Worm (Caenorhabditis elegans): Measurements from ENCODE around the gene nlf-1.

Gene nlf-1

ce11 chrX:1030867-1031266 is 13.5 kb upstream of the nlf-1 start:
- TF ChIP-seq chd-7 (tag; optimal IDR thresholded peaks at IDR 0.05) (no peak), K11D2.4 (GFP tag; IDR thresholded peaks at IDR 0.05) (no peak), F57A8.1 (GFP tag; optimal IDR thresholded peaks at IDR 0.05) (no peak), ceh-58 (GFP tag; IDR thresholded peaks at IDR 0.05) (no peak), madf-8 (GFP tag; conservative IDR thresholded peaks at IDR 0.05) (no peak), F39B2.1 (GFP tag; IDR thresholded peaks at IDR 0.05) (no peak), hlh-26 (GFP tag; conservative IDR thresholded peaks at IDR 0.05) (no peak), cebp-1 (GFP tag; IDR thresholded peaks at IDR 0.05) (no peak), cebp-1 (tag; optimal IDR thresholded peaks at IDR 0.05) (no peak), unc-62 (GFP tag; optimal IDR thresholded peaks at IDR 0.05) (no peak), attf-6 (GFP tag; IDR thresholded peaks at IDR 0.05) (no peak), F49E8.2 (tag; optimal IDR thresholded peaks at IDR 0.05; ENCODE audit: insufficient read depth) (no peak), lsl-1 (GFP tag; optimal IDR thresholded peaks at IDR 0.05) (no peak), B0336.3 (GFP tag; IDR thresholded peaks at IDR 0.05) (no peak), hrde-1 (tag; optimal IDR thresholded peaks at IDR 0.05; ENCODE audit: borderline replicate concordance) (no peak), egrh-3 (GFP tag; IDR thresholded peaks at IDR 0.05) (no peak), ekl-4 (GFP tag; IDR thresholded peaks at IDR 0.05) (no peak), tbx-9 (tag; optimal IDR thresholded peaks at IDR 0.05; ENCODE audit: borderline replicate concordance) (no peak), hlh-12 (tag; optimal IDR thresholded peaks at IDR 0.05) (no peak), hmg-20 (GFP tag; IDR thresholded peaks at IDR 0.05) (no peak), D2030.7 (GFP tag; IDR thresholded peaks at IDR 0.05) (no peak)

- no peak for TF ChIP-seq snpc-4 (GFP tag; optimal IDR thresholded peaks at IDR 0.05)
- TF ChIP-seq snpc-4 (tag; optimal IDR thresholded peaks at IDR 0.05): peak in 3 of 4 experiments; percentile 27 to 69 (median 54)
- no peak for TF ChIP-seq D2030.7 (GFP tag; IDR thresholded peaks at IDR 0.05)
- TF ChIP-seq let-607 (tag; optimal IDR thresholded peaks at IDR 0.05): no peak
These were observed 10.0 kb upstream of the nlf-1 start for ce11 chrX:1027370-1027769.

- no peak for TF ChIP-seq nfya-2 (GFP tag; IDR thresholded peaks at IDR 0.05)
- TF ChIP-seq egl-18 (GFP tag; IDR thresholded peaks at IDR 0.05): no peak
- TF ChIP-seq lsy-27 (tag; optimal IDR thresholded peaks at IDR 0.05; ENCODE audit: borderline replicate concordance, insufficient read depth): no peak
- TF ChIP-seq ztf-26 (tag; optimal IDR thresholded peaks at IDR 0.05): peak; percentile 51
- TF ChIP-seq ztf-22 (GFP tag; optimal IDR thresholded peaks at IDR 0.05): no peak
- TF ChIP-seq lin-40 (tag; optimal IDR thresholded peaks at IDR 0.05): peak; percentile 48
These were observed 9.4 kb upstream of the nlf-1 start for ce11 chrX:1026722-1027121.

- no peak for TF ChIP-seq ceh-79 (tag; optimal IDR thresholded peaks at IDR 0.05)
- TF ChIP-seq Y56A3A.18 (GFP tag; IDR thresholded peaks at IDR 0.05): no peak
- TF ChIP-seq rec-8 (tag; optimal IDR thresholded peaks at IDR 0.05): no peak
- TF ChIP-seq zfh-2 (GFP tag; conservative IDR thresholded peaks at IDR 0.05): no peak
- TF ChIP-seq ztf-18 (tag; optimal IDR thresholded peaks at IDR 0.05): no peak
- TF ChIP-seq snpc-1.1 (tag; optimal IDR thresholded peaks at IDR 0.05; ENCODE audit: insufficient read depth): no peak
- TF ChIP-seq aptf-2 (GFP tag; conservative IDR thresholded peaks at IDR 0.05): no peak
- no peak for TF ChIP-seq sdz-38 (tag; optimal IDR thresholded peaks at IDR 0.05)
- TF ChIP-seq egl-44 (GFP tag; IDR thresholded peaks at IDR 0.05): no peak
- no peak for TF ChIP-seq pha-4 (tag; optimal IDR thresholded peaks at IDR 0.05)
- TF ChIP-seq unc-130 (GFP tag; optimal IDR thresholded peaks at IDR 0.05): no peak
- no peak for TF ChIP-seq nfyb-1 (GFP tag; IDR thresholded peaks at IDR 0.05)
These were observed 7.6 kb upstream of the nlf-1 start, which contains the start of gene F55A4.3 for ce11 chrX:1025010-1025409. Gene F55A4.3, minus strand, starts transcription at chrX:1025110.

Data from whole organism, young adult.